Fruit fly (Drosophila melanogaster) whole organism, pupa: ENCODE results near the gene CG13282.

Experiments used
- CG10348 ChIP-seq: fragments of 200-800 bp; sonication (Bioruptor generic); IDR thresholded peaks from 2 replicates; pipeline ENCODE4 v1.3.6; 2022; ENCODE audit warnings: missing biosample characterization, missing genetic modification characterization
- CG12605 ChIP-seq: fragments of 200-800 bp; sonication (Bioruptor generic); IDR thresholded peaks from 2 replicates; pipeline ENCODE4 v1.3.6; 2022; ENCODE audit warnings: missing biosample characterization, missing genetic modification characterization
- CG13204 ChIP-seq: fragments of 200-800 bp; sonication (Bioruptor generic); optimal IDR thresholded peaks from 2 replicates; lab custom pipeline; 2018; ENCODE audit warnings: missing biosample characterization, mild to moderate bottlenecking, missing genetic modification characterization, moderate library complexity
- CG14655 ChIP-seq: fragments of 200-800 bp; sonication (Bioruptor generic); optimal IDR thresholded peaks from 3 replicates; lab custom pipeline; 2017; ENCODE audit warnings: mild to moderate bottlenecking, missing biosample characterization, missing genetic modification reagents, missing genetic modification characterization
- CG15710 ChIP-seq: fragments of 200-800 bp; sonication (Bioruptor generic); optimal IDR thresholded peaks from 2 replicates; lab custom pipeline; 2018; ENCODE audit warnings: missing biosample characterization, mild to moderate bottlenecking, missing genetic modification characterization, moderate library complexity
- CG17806 ChIP-seq: fragments of 200-800 bp; sonication (Bioruptor generic); optimal IDR thresholded peaks from 2 replicates; lab custom pipeline; 2018; ENCODE audit warnings: missing biosample characterization, mild to moderate bottlenecking, missing genetic modification characterization, moderate library complexity
- CG32121 ChIP-seq: fragments of 200-800 bp; sonication (Bioruptor generic); IDR thresholded peaks from 2 replicates; pipeline ENCODE4 v1.3.6; 2022; ENCODE audit warnings: missing biosample characterization, missing genetic modification characterization
- CG4496 ChIP-seq: fragments of 200-800 bp; sonication (Bioruptor generic); IDR thresholded peaks from 3 replicates; pipeline ENCODE4 v1.3.6; 2022; ENCODE audit warnings: missing biosample characterization, missing genetic modification characterization
- CG8159 ChIP-seq: fragments of 200-800 bp; sonication (Bioruptor generic); optimal IDR thresholded peaks from 3 replicates; lab custom pipeline; 2018; ENCODE audit warnings: missing biosample characterization, mild to moderate bottlenecking, missing genetic modification characterization, moderate library complexity
- CG9948 ChIP-seq: fragments of 200-800 bp; sonication (Bioruptor generic); optimal IDR thresholded peaks from 2 replicates; lab custom pipeline; 2018; ENCODE audit warnings: missing biosample characterization, mild to moderate bottlenecking, missing genetic modification characterization, moderate library complexity
- EcR ChIP-seq: fragments of 200-800 bp; sonication (Bioruptor generic); optimal IDR thresholded peaks from 3 replicates; lab custom pipeline; 2019; ENCODE audit warnings: missing biosample characterization, missing genetic modification characterization, mild to moderate bottlenecking, moderate library complexity, missing genetic modification reagents
- Pif1A ChIP-seq: fragments of 200-800 bp; sonication (Bioruptor generic); optimal IDR thresholded peaks from 3 replicates; lab custom pipeline; 2016; ENCODE audit warnings: missing biosample characterization, missing genetic modification characterization
- Pif1B ChIP-seq: fragments of 200-800 bp; sonication (Bioruptor generic); optimal IDR thresholded peaks from 3 replicates; lab custom pipeline; 2016; ENCODE audit warnings: missing biosample characterization, missing genetic modification characterization
- fd96Ca ChIP-seq: fragments of 200-800 bp; sonication (Bioruptor generic); IDR thresholded peaks from 3 replicates; pipeline ENCODE4 v1.3.6; 2022; ENCODE audit warnings: missing biosample characterization, missing genetic modification characterization

DNA sequence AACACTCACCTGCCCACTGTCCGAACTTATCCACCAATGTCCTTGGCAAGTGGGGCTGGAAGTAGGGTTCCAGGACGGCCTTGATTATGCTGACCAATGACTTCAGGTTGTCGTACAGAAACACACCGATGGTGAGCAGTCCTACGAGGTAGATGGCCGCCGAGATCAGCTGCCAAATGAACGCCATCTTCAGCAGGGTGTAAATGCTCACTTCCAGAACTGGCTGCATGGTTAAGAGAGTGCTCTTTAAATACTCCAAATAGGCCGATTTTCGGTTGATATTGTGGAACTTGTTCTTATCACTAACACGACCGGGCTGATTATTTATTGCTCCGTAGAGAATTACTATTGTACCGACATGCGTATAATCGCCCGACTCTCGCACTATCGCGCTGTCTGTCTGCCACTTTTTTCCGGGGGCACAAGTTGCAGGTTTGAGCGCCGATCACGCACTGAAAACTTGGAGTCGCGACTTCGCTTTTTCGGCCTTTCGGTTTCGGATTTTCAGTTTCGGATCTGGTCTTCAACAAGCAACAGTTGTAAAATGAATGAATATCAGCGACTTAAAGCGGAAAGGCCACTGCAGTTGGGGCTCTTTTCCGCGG is 12.5 kb upstream of the CG13282 start:
- TF ChIP-seq CG8159 (tag; lab: Kevin White, UChicago), result no peak
- TF ChIP-seq CG32121, result no peak
- no peak for TF ChIP-seq CG17806 (tag; lab: Kevin White, UChicago)
- no peak for TF ChIP-seq CG12605 (GFP tag; lab: Robert Waterston, UW)
- no peak for TF ChIP-seq CG15710 (tag; lab: Kevin White, UChicago)
- TF ChIP-seq EcR (GFP tag; lab: Kevin White, UChicago), result peak; percentile 61
- no peak for TF ChIP-seq Pif1B (GFP tag; lab: Kevin White, UChicago)
- TF ChIP-seq CG4496, result no peak
- no peak for TF ChIP-seq CG10348 (GFP tag; lab: Robert Waterston, UW)
- no peak for TF ChIP-seq CG13204 (GFP tag; lab: Kevin White, UChicago)
- no peak for TF ChIP-seq fd96Ca (GFP tag; lab: Robert Waterston, UW)
- no peak for TF ChIP-seq CG14655 (GFP tag; lab: Kevin White, UChicago)
- TF ChIP-seq Pif1A (GFP tag; lab: Kevin White, UChicago), result no peak
- no peak for TF ChIP-seq CG9948
